Fruit fly (Drosophila melanogaster) whole organism, embryonic: ENCODE data around the gene CG31922.

Experiments used
- Aef1 ChIP-seq: fragments of 200-800 bp; sonication (Bioruptor generic); IDR thresholded peaks from 3 replicates; pipeline ENCODE4 v1.3.6; 2022; ENCODE audit warnings: missing biosample characterization, missing genetic modification characterization
- CG10147 ChIP-seq: fragments of 200-800 bp; sonication (Bioruptor generic); optimal IDR thresholded peaks from 2 replicates; lab custom pipeline; 2019; ENCODE audit warnings: missing biosample characterization, mild to moderate bottlenecking, missing genetic modification characterization, moderate library complexity
- CG12659 ChIP-seq: fragments of 200-800 bp; sonication (Bioruptor generic); optimal IDR thresholded peaks from 3 replicates; lab custom pipeline; 2017; ENCODE audit warnings: mild to moderate bottlenecking, missing biosample characterization, missing genetic modification reagents, missing genetic modification characterization
- CG12942 ChIP-seq: fragments of 200-800 bp; sonication (Bioruptor generic); optimal IDR thresholded peaks from 3 replicates; lab custom pipeline; 2016; ENCODE audit warnings: missing biosample characterization, missing genetic modification characterization
- CG13123 ChIP-seq: fragments of 200-800 bp; sonication (Bioruptor generic); optimal IDR thresholded peaks from 2 replicates; lab custom pipeline; 2016; ENCODE audit warnings: missing biosample characterization, missing genetic modification characterization
- CG15073 ChIP-seq: fragments of 200-800 bp; sonication (Bioruptor generic); optimal IDR thresholded peaks from 2 replicates; lab custom pipeline; 2016; ENCODE audit warnings: missing biosample characterization, missing genetic modification characterization
- CG15696 ChIP-seq: fragments of 200-800 bp; sonication (Bioruptor generic); optimal IDR thresholded peaks from 2 replicates; lab custom pipeline; 2019; ENCODE audit warnings: missing biosample characterization, mild to moderate bottlenecking, missing genetic modification characterization, moderate library complexity
- CG16813 ChIP-seq: fragments of 200-800 bp; sonication (Bioruptor generic); IDR thresholded peaks from 3 replicates; pipeline ENCODE4 v1.3.6; 2022; ENCODE audit warnings: missing biosample characterization, missing genetic modification characterization; ENCODE audit not compliant: partially characterized antibody
- CG17328 ChIP-seq: fragments of 200-800 bp; sonication (Bioruptor generic); IDR thresholded peaks from 2 replicates; pipeline ENCODE4 v1.3.6; 2022; ENCODE audit warnings: missing biosample characterization, missing genetic modification characterization
- CG17359 ChIP-seq: fragments of 200-800 bp; sonication (Bioruptor generic); optimal IDR thresholded peaks from 3 replicates; lab custom pipeline; 2018; ENCODE audit warnings: missing biosample characterization, mild to moderate bottlenecking, missing genetic modification characterization, moderate library complexity
- CG17361 ChIP-seq: fragments of 200-800 bp; sonication (Bioruptor generic); IDR thresholded peaks from 3 replicates; pipeline ENCODE4 v1.3.6; 2022; ENCODE audit warnings: missing biosample characterization, missing genetic modification characterization
- CG17829 ChIP-seq: fragments of 200-800 bp; optimal IDR thresholded peaks from 2 replicates; lab custom pipeline; 2019; ENCODE audit warnings: missing biosample characterization, mild to moderate bottlenecking, missing genetic modification characterization, moderate library complexity
- CG18011 ChIP-seq: fragments of 200-800 bp; sonication (Bioruptor generic); optimal IDR thresholded peaks from 2 replicates; lab custom pipeline; 2017; ENCODE audit warnings: missing biosample characterization, missing genetic modification characterization, mild to moderate bottlenecking, moderate library complexity, missing genotype
- CG18619 ChIP-seq: fragments of 200-800 bp; sonication (Bioruptor generic); optimal IDR thresholded peaks from 3 replicates; lab custom pipeline; 2017; ENCODE audit warnings: missing biosample characterization, mild to moderate bottlenecking, missing genetic modification characterization
- CG2120 ChIP-seq: fragments of 200-800 bp; sonication (Bioruptor generic); optimal IDR thresholded peaks from 3 replicates; lab custom pipeline; 2016; ENCODE audit warnings: missing biosample characterization, missing genetic modification characterization
- CG3065 ChIP-seq: fragments of 200-800 bp; sonication (Bioruptor generic); optimal IDR thresholded peaks from 2 replicates; lab custom pipeline; 2016; ENCODE audit warnings: missing biosample characterization, missing genetic modification characterization
- CG32767 ChIP-seq: fragments of 200-800 bp; sonication (Bioruptor generic); IDR thresholded peaks from 2 replicates; pipeline ENCODE4 v1.3.6; 2022; ENCODE audit warnings: missing biosample characterization, missing genetic modification characterization
- CG34422 ChIP-seq: fragments of 200-800 bp; sonication (Bioruptor generic); IDR thresholded peaks from 3 replicates; pipeline ENCODE4 v1.3.6; 2022; ENCODE audit warnings: missing biosample characterization, missing genetic modification characterization
- CG3726 ChIP-seq: fragments of 200-800 bp; sonication (Bioruptor generic); IDR thresholded peaks from 3 replicates; pipeline ENCODE4, ENCODE4 v1.3.6; 2022; ENCODE audit warnings: missing biosample characterization, missing genetic modification characterization
- CG3847 ChIP-seq: fragments of 200-800 bp; sonication (Bioruptor generic); IDR thresholded peaks from 2 replicates; pipeline ENCODE4 v1.3.6; 2022; ENCODE audit warnings: missing biosample characterization, missing genetic modification characterization
- CG4820 ChIP-seq: fragments of 200-800 bp; sonication (Bioruptor generic); optimal IDR thresholded peaks from 3 replicates; lab custom pipeline; 2016; ENCODE audit warnings: missing biosample characterization, missing genetic modification characterization
- CG5180 ChIP-seq: fragments of 200-800 bp; sonication (Bioruptor generic); optimal IDR thresholded peaks from 3 replicates; lab custom pipeline; 2017; ENCODE audit warnings: missing biosample characterization, missing genetic modification characterization, mild to moderate bottlenecking, moderate library complexity, missing genetic modification reagents
- CG5953 ChIP-seq: fragments of 200-800 bp; sonication (Bioruptor generic); IDR thresholded peaks from 2 replicates; pipeline ENCODE4 v1.3.6; 2022; ENCODE audit warnings: missing biosample characterization, missing genetic modification characterization
- CG6813 ChIP-seq: fragments of 200-800 bp; sonication (Bioruptor generic); optimal IDR thresholded peaks from 2 replicates; lab custom pipeline; 2017; ENCODE audit warnings: missing biosample characterization, missing genetic modification characterization, mild to moderate bottlenecking, moderate library complexity, missing genetic modification reagents
- CG7839 ChIP-seq: fragments of 200-800 bp; sonication (Bioruptor generic); optimal IDR thresholded peaks from 3 replicates; lab custom pipeline; 2018; ENCODE audit warnings: missing biosample characterization, mild to moderate bottlenecking, missing genetic modification characterization, moderate library complexity
- CG8290 ChIP-seq, 3 experiments: fragments of 200-800 bp; sonication (Bioruptor generic); optimal IDR thresholded peaks; 2 replicates each; lab custom pipeline; 2016 to 2019; ENCODE audit warnings: missing biosample characterization in 3 of 3, missing genetic modification characterization in 3 of 3, mild to moderate bottlenecking in 2 of 3, moderate library complexity in 1 of 3
- CG8765 ChIP-seq: fragments of 200-800 bp; sonication (Bioruptor generic); IDR thresholded peaks from 2 replicates; pipeline ENCODE4 v1.3.6; 2022; ENCODE audit warnings: missing biosample characterization, missing genetic modification characterization
- Chrac-16 ChIP-seq: fragments of 200-800 bp; sonication (Bioruptor generic); optimal IDR thresholded peaks from 3 replicates; lab custom pipeline; 2016; ENCODE audit warnings: missing biosample characterization, missing genetic modification characterization
- D19A ChIP-seq: fragments of 200-800 bp; optimal IDR thresholded peaks from 3 replicates; lab custom pipeline; 2019; ENCODE audit warnings: missing biosample characterization, mild to moderate bottlenecking, missing genetic modification characterization, moderate library complexity
- Elba2 ChIP-seq: fragments of 200-800 bp; sonication (Bioruptor generic); optimal IDR thresholded peaks from 3 replicates; lab custom pipeline; 2016; ENCODE audit warnings: missing biosample characterization, missing genetic modification characterization
- Lhr ChIP-seq: fragments of 200-800 bp; sonication (Bioruptor generic); optimal IDR thresholded peaks from 3 replicates; lab custom pipeline; 2017; ENCODE audit warnings: mild to moderate bottlenecking, missing biosample characterization, missing genetic modification reagents, missing genetic modification characterization
- MESR4 ChIP-seq: fragments of 200-800 bp; sonication (Bioruptor generic); optimal IDR thresholded peaks from 2 replicates; lab custom pipeline; 2018; ENCODE audit warnings: missing biosample characterization, mild to moderate bottlenecking, missing genetic modification characterization, moderate library complexity
- Meics ChIP-seq: fragments of 200-800 bp; sonication (Bioruptor generic); optimal IDR thresholded peaks from 2 replicates; lab custom pipeline; 2017; ENCODE audit warnings: missing biosample characterization, mild to moderate bottlenecking, missing genetic modification characterization
- Ravus ChIP-seq: fragments of 200-800 bp; sonication (Bioruptor generic); IDR thresholded peaks from 2 replicates; pipeline ENCODE4 v1.3.6; 2022; ENCODE audit warnings: missing biosample characterization, missing genetic modification characterization
- Sry-δ ChIP-seq: fragments of 200-800 bp; sonication (Bioruptor generic); optimal IDR thresholded peaks from 2 replicates; lab custom pipeline; 2016; ENCODE audit warnings: missing biosample characterization, missing genetic modification characterization
- Vsx1 ChIP-seq: fragments of 200-800 bp; sonication (Bioruptor generic); optimal IDR thresholded peaks from 2 replicates; lab custom pipeline; 2017; ENCODE audit warnings: missing biosample characterization, mild to moderate bottlenecking, missing genetic modification characterization, missing genetic modification reagents
- ara ChIP-seq: fragments of 200-800 bp; sonication (Bioruptor generic); IDR thresholded peaks from 2 replicates; pipeline ENCODE4 v1.3.6; 2022; ENCODE audit warnings: missing biosample characterization, missing genetic modification characterization
- caup ChIP-seq: fragments of 200-800 bp; sonication (Bioruptor generic); optimal IDR thresholded peaks from 3 replicates; lab custom pipeline; 2017; ENCODE audit warnings: missing biosample characterization, mild to moderate bottlenecking, missing genetic modification characterization, moderate library complexity; ENCODE audit not compliant: severe bottlenecking
- corto ChIP-seq: fragments of 200-800 bp; sonication (Bioruptor generic); optimal IDR thresholded peaks from 2 replicates; lab custom pipeline; 2016; ENCODE audit warnings: missing biosample characterization, mild to moderate bottlenecking, missing genetic modification characterization, moderate library complexity
- dysf ChIP-seq: fragments of 200-800 bp; sonication (Bioruptor generic); IDR thresholded peaks from 3 replicates; pipeline ENCODE4 v1.3.6; 2022; ENCODE audit warnings: missing biosample characterization, missing genetic modification characterization
- fru ChIP-seq: fragments of >200 bp; optimal IDR thresholded peaks from 2 replicates; lab custom pipeline; 2017
- gcm ChIP-seq: fragments of 200-800 bp; sonication (Bioruptor generic); optimal IDR thresholded peaks from 2 replicates; lab custom pipeline; 2019; ENCODE audit warnings: missing biosample characterization, mild to moderate bottlenecking, missing genetic modification characterization, moderate library complexity
- insv ChIP-seq, 2 experiments: fragments of 200-800 bp; sonication (Bioruptor generic); optimal IDR thresholded peaks; 3 replicates each; lab custom pipeline; 2016 to 2018; ENCODE audit warnings: missing biosample characterization in 2 of 2, missing genetic modification characterization in 2 of 2
- lov ChIP-seq, 2 experiments: fragments of 200-800 bp in 1 of 2; fragments of >200 bp in 1 of 2; sonication (Bioruptor generic) in 1 of 2; IDR thresholded peaks in 1 of 2; optimal IDR thresholded peaks in 1 of 2; 2 replicates in 1 of 2; 3 replicates in 1 of 2; pipeline versions ENCODE4 v1.3.6 to Lab custom; 2017 to 2022; ENCODE audit warnings: missing biosample characterization in 1 of 2, missing genetic modification characterization in 1 of 2
- pnt ChIP-seq: fragments of 200-800 bp; sonication (Bioruptor generic); optimal IDR thresholded peaks from 3 replicates; lab custom pipeline; 2016; ENCODE audit warnings: missing biosample characterization, missing genetic modification characterization
- psq ChIP-seq: fragments of 200-800 bp; sonication (Bioruptor generic); optimal IDR thresholded peaks from 2 replicates; lab custom pipeline; 2017; ENCODE audit warnings: missing biosample characterization, missing genetic modification characterization
- sens-2 ChIP-seq: fragments of 200-800 bp; sonication (Bioruptor generic); IDR thresholded peaks from 2 replicates; pipeline ENCODE4 v1.3.6; 2022; ENCODE audit warnings: missing biosample characterization, missing genetic modification characterization
- tin ChIP-seq: fragments of 200-800 bp; sonication (Bioruptor generic); optimal IDR thresholded peaks from 3 replicates; lab custom pipeline; 2016; ENCODE audit warnings: missing biosample characterization, missing genetic modification characterization
- wdn ChIP-seq: fragments of 200-800 bp; sonication (Bioruptor generic); IDR thresholded peaks from 2 replicates; pipeline ENCODE4 v1.3.6; 2022; ENCODE audit warnings: missing biosample characterization, missing genetic modification characterization

The CG31922 gene

dm6 chr2L:1172704-1173107 lies 2.7 kb downstream of the CG31922 start, which contains the start of the genes Charon and CG4887 (continued):
- TF ChIP-seq CG10147: no peak
- peak; percentile 71 for TF ChIP-seq CG12942 (GFP tag; lab: Kevin White, UChicago)
- TF ChIP-seq corto (GFP tag; lab: Kevin White, UChicago): no peak
- TF ChIP-seq CG4820 (GFP tag; lab: Kevin White, UChicago): peak; percentile 77
- TF ChIP-seq CG5953 (GFP tag; lab: Robert Waterston, UW): peak; percentile 33; the same call in 1 of the 2 replicates
- peak; percentile 86 for TF ChIP-seq CG8290 (GFP tag; optimal IDR thresholded peaks at IDR 0.05; lab: Kevin White, UChicago)
- TF ChIP-seq CG8290 (tag; optimal IDR thresholded peaks at IDR 0.05; lab: Kevin White, UChicago): peak in 1 of 2 experiments; percentile 32
- peak; percentile 88 for TF ChIP-seq CG12659 (GFP tag; lab: Kevin White, UChicago)
- peak; percentile 86 for TF ChIP-seq dysf (GFP tag; lab: Robert Waterston, UW)
- peak; percentile 89 for TF ChIP-seq Chrac-16 (GFP tag; lab: Kevin White, UChicago)
- peak; percentile 75 for TF ChIP-seq CG16813
- no peak for TF ChIP-seq Vsx1
- peak; percentile 48; the same call in 1 of the 2 replicates for TF ChIP-seq CG8765 (GFP tag; lab: Robert Waterston, UW)
- peak; percentile 81 for TF ChIP-seq Aef1 (GFP tag; lab: Robert Waterston, UW)
- TF ChIP-seq CG13123 (GFP tag; lab: Kevin White, UChicago): peak; percentile 70
- peak; percentile 70 for TF ChIP-seq CG17328 (GFP tag; lab: Robert Waterston, UW)
- no peak for TF ChIP-seq sens-2 (GFP tag; lab: Robert Waterston, UW)
- TF ChIP-seq insv (GFP tag; optimal IDR thresholded peaks at IDR 0.05; lab: Kevin White, UChicago): peak in 1 of 2 experiments; percentile 58
- no peak for TF ChIP-seq MESR4 (GFP tag; lab: Kevin White, UChicago)
- TF ChIP-seq tin: peak; percentile 87
- TF ChIP-seq gcm (GFP tag; lab: Kevin White, UChicago): no peak
- peak; percentile 75; the same call in 1 of the 2 replicates for TF ChIP-seq ara (GFP tag; lab: Robert Waterston, UW)
- no peak; the same call in 1 of the 3 replicates for TF ChIP-seq CG3726
- peak; percentile 75 for TF ChIP-seq Meics (GFP tag; lab: Kevin White, UChicago)
- no peak for TF ChIP-seq CG7839 (tag; lab: Kevin White, UChicago)
- TF ChIP-seq CG6813 (GFP tag; lab: Kevin White, UChicago): no peak
- TF ChIP-seq D19A: no peak
- no peak for TF ChIP-seq fru (lab: Kevin White, UChicago)
- peak; percentile 87 for TF ChIP-seq Elba2 (GFP tag; lab: Kevin White, UChicago)
- TF ChIP-seq CG18011: peak; percentile 77
- TF ChIP-seq CG5180 (GFP tag; lab: Kevin White, UChicago): no peak
- TF ChIP-seq psq (GFP tag; lab: Kevin White, UChicago): peak; percentile 23
- no peak; the same call in 1 of the 2 replicates for TF ChIP-seq Ravus
- TF ChIP-seq CG17829: peak; percentile 77
- TF ChIP-seq Sry-δ (GFP tag; lab: Kevin White, UChicago): peak; percentile 96
- TF ChIP-seq wdn (GFP tag; lab: Robert Waterston, UW): peak; percentile 55
- peak; percentile 94 for TF ChIP-seq CG2120 (GFP tag; lab: Kevin White, UChicago)
- peak; percentile 88 for TF ChIP-seq CG34422
- TF ChIP-seq pnt (GFP tag; lab: Kevin White, UChicago): peak; percentile 80
- TF ChIP-seq CG3065 (GFP tag; lab: Kevin White, UChicago): no peak
- TF ChIP-seq CG18619: peak; percentile 66
- peak; percentile 49; the same call in 1 of the 2 replicates for TF ChIP-seq CG32767 (GFP tag; lab: Robert Waterston, UW)
- peak; percentile 87 for TF ChIP-seq CG15696 (tag; lab: Kevin White, UChicago)
- peak; percentile 92 for TF ChIP-seq CG3847
- TF ChIP-seq CG17361 (GFP tag; lab: Robert Waterston, UW): no peak; the same call in 2 of the 3 replicates
- TF ChIP-seq CG17359 (tag; lab: Kevin White, UChicago): no peak
- TF ChIP-seq CG15073 (GFP tag; lab: Kevin White, UChicago): no peak
- peak; percentile 67 for TF ChIP-seq Lhr
- TF ChIP-seq caup: peak; percentile 73
- TF ChIP-seq lov (optimal IDR thresholded peaks at IDR 0.05; lab: Kevin White, UChicago): no peak
- peak; percentile 49; the same call in 1 of the 3 replicates for TF ChIP-seq lov (GFP tag; IDR thresholded peaks at IDR 0.05; lab: Robert Waterston, UW)
